Fruit fly (Drosophila melanogaster) whole organism, prepupa: Measurements from ENCODE around the gene Nt5a.
A peak's percentile ranks its signal among the peaks of the same experiment; 100 is the strongest.

Source experiments
- CG10631 ChIP-seq: fragments of 200-800 bp; sonication (Bioruptor generic); optimal IDR thresholded peaks from 2 replicates; lab custom pipeline; 2016; ENCODE audit warnings: missing biosample characterization, missing genetic modification characterization
- CG11762 ChIP-seq: fragments of 200-800 bp; sonication (Bioruptor generic); optimal IDR thresholded peaks from 3 replicates; lab custom pipeline; 2016; ENCODE audit warnings: missing biosample characterization, missing genetic modification characterization; ENCODE audit not compliant: insufficient read depth
- CG11902 ChIP-seq: fragments of 200-800 bp; sonication (Bioruptor generic); optimal IDR thresholded peaks from 3 replicates; lab custom pipeline; 2016; ENCODE audit warnings: missing biosample characterization, missing genetic modification characterization
- CG15336 ChIP-seq: fragments of 200-800 bp; sonication (Bioruptor generic); IDR thresholded peaks from 2 replicates; pipeline ENCODE4 v1.3.6; 2022; ENCODE audit warnings: missing biosample characterization, missing genetic modification characterization
- CG16779 ChIP-seq: fragments of 200-800 bp; sonication (Bioruptor generic); optimal IDR thresholded peaks from 3 replicates; lab custom pipeline; 2017; ENCODE audit warnings: missing biosample characterization, mild to moderate bottlenecking, missing genetic modification characterization
- CG3032 ChIP-seq: fragments of 200-800 bp; optimal IDR thresholded peaks from 2 replicates; lab custom pipeline; 2019; ENCODE audit warnings: missing biosample characterization, mild to moderate bottlenecking, missing genetic modification characterization, moderate library complexity
- CG31627 ChIP-seq: fragments of 200-800 bp; sonication (Bioruptor generic); optimal IDR thresholded peaks from 3 replicates; lab custom pipeline; 2016; ENCODE audit warnings: missing biosample characterization, missing genetic modification characterization
- CG32006 ChIP-seq: fragments of 200-800 bp; sonication (Bioruptor generic); optimal IDR thresholded peaks from 3 replicates; lab custom pipeline; 2017; ENCODE audit warnings: missing biosample characterization, mild to moderate bottlenecking, missing genetic modification characterization
- CG34406 ChIP-seq: fragments of 200-800 bp; sonication (Bioruptor generic); optimal IDR thresholded peaks from 3 replicates; lab custom pipeline; 2016; ENCODE audit warnings: missing biosample characterization, missing genetic modification characterization
- CG3919 ChIP-seq: fragments of 200-800 bp; sonication (Bioruptor generic); optimal IDR thresholded peaks from 3 replicates; lab custom pipeline; 2016; ENCODE audit warnings: missing biosample characterization, missing genetic modification characterization
- CG6163 ChIP-seq: fragments of 200-800 bp; sonication (Bioruptor generic); IDR thresholded peaks from 3 replicates; pipeline ENCODE4 v1.3.6; 2022; ENCODE audit warnings: missing biosample characterization, missing genetic modification characterization
- CG6276 ChIP-seq: fragments of 200-800 bp; sonication (Bioruptor generic); optimal IDR thresholded peaks from 2 replicates; lab custom pipeline; 2017; ENCODE audit warnings: missing biosample characterization, mild to moderate bottlenecking, missing genetic modification characterization
- CG6792 ChIP-seq: fragments of 200-800 bp; sonication (Bioruptor generic); optimal IDR thresholded peaks from 3 replicates; lab custom pipeline; 2016; ENCODE audit warnings: missing biosample characterization, missing genetic modification characterization
- CG6808 ChIP-seq: fragments of 200-800 bp; sonication (Bioruptor generic); optimal IDR thresholded peaks from 3 replicates; lab custom pipeline; 2017; ENCODE audit warnings: missing biosample characterization, missing genetic modification characterization, mild to moderate bottlenecking, moderate library complexity, missing genetic modification reagents
- CG6854 ChIP-seq: fragments of 200-800 bp; sonication (Bioruptor generic); optimal IDR thresholded peaks from 2 replicates; lab custom pipeline; 2017; ENCODE audit warnings: missing biosample characterization, mild to moderate bottlenecking, missing genetic modification characterization
- CG7368 ChIP-seq: fragments of 200-800 bp; sonication (Bioruptor generic); optimal IDR thresholded peaks from 3 replicates; lab custom pipeline; 2016; ENCODE audit warnings: missing biosample characterization, missing genetic modification characterization
- CG8119 ChIP-seq: fragments of 200-800 bp; sonication (Bioruptor generic); IDR thresholded peaks from 3 replicates; pipeline ENCODE4 v1.3.6; 2022; ENCODE audit warnings: missing biosample characterization, missing genetic modification characterization
- CG9139 ChIP-seq: fragments of 200-800 bp; sonication (Bioruptor generic); optimal IDR thresholded peaks from 3 replicates; lab custom pipeline; 2017; ENCODE audit warnings: missing biosample characterization, mild to moderate bottlenecking, missing genetic modification characterization
- Eip75B ChIP-seq: fragments of 200-800 bp; sonication (Bioruptor generic); optimal IDR thresholded peaks from 3 replicates; lab custom pipeline; 2016; ENCODE audit warnings: missing biosample characterization, missing genetic modification characterization
- Eip78C ChIP-seq: fragments of 200-800 bp; sonication (Bioruptor generic); peaks from one replicate; lab custom pipeline; 2016; ENCODE audit warnings: missing biosample characterization, missing genetic modification characterization
- Eip93F ChIP-seq: fragments of 200-800 bp; sonication (Bioruptor generic); optimal IDR thresholded peaks from 2 replicates; lab custom pipeline; 2016; ENCODE audit warnings: missing biosample characterization, mild to moderate bottlenecking, missing genetic modification characterization
- Ets96B ChIP-seq: fragments of 200-800 bp; optimal IDR thresholded peaks from 2 replicates; lab custom pipeline; 2019; ENCODE audit warnings: missing biosample characterization, mild to moderate bottlenecking, missing genetic modification characterization, moderate library complexity
- Hr38 ChIP-seq: sonication (Bioruptor generic); optimal IDR thresholded peaks from 2 replicates; lab custom pipeline; 2016; ENCODE audit warnings: missing biosample characterization, missing genetic modification characterization
- Hr39 ChIP-seq: fragments of 200-800 bp; sonication (Bioruptor generic); optimal IDR thresholded peaks from 2 replicates; lab custom pipeline; 2016; ENCODE audit warnings: missing biosample characterization, missing genetic modification characterization
- Lpt ChIP-seq: fragments of 200-800 bp; sonication (Bioruptor generic); optimal IDR thresholded peaks from 3 replicates; lab custom pipeline; 2016; ENCODE audit warnings: missing biosample characterization, missing genetic modification characterization
- Met ChIP-seq: fragments of 200-800 bp; sonication (Bioruptor generic); optimal IDR thresholded peaks from 3 replicates; lab custom pipeline; 2016; ENCODE audit warnings: missing biosample characterization, missing genetic modification characterization
- OdsH ChIP-seq: fragments of 200-800 bp; sonication (Bioruptor generic); optimal IDR thresholded peaks from 3 replicates; lab custom pipeline; 2016; ENCODE audit warnings: missing biosample characterization, missing genetic modification characterization
- Sox102F ChIP-seq: fragments of 200-800 bp; sonication (Bioruptor generic); optimal IDR thresholded peaks from 2 replicates; lab custom pipeline; 2016; ENCODE audit warnings: missing biosample characterization, mild to moderate bottlenecking, missing genetic modification characterization
- Sox14 ChIP-seq: fragments of 200-800 bp; sonication (Bioruptor generic); optimal IDR thresholded peaks from 3 replicates; lab custom pipeline; 2016; ENCODE audit warnings: missing biosample characterization, missing genetic modification characterization
- Sox15 ChIP-seq: fragments of 200-800 bp; sonication (Bioruptor generic); optimal IDR thresholded peaks from 3 replicates; lab custom pipeline; 2016; ENCODE audit warnings: missing biosample characterization, missing genetic modification characterization
- acj6 ChIP-seq: fragments of 200-800 bp; sonication (Bioruptor generic); optimal IDR thresholded peaks from 3 replicates; lab custom pipeline; 2016; ENCODE audit warnings: missing biosample characterization, missing genetic modification characterization
- cyc ChIP-seq: fragments of 200-800 bp; sonication (Bioruptor generic); optimal IDR thresholded peaks from 3 replicates; lab custom pipeline; 2016; ENCODE audit warnings: missing biosample characterization, missing genetic modification characterization
- dac ChIP-seq: fragments of 200-800 bp; sonication (Bioruptor generic); optimal IDR thresholded peaks from 2 replicates; lab custom pipeline; 2017; ENCODE audit warnings: missing biosample characterization, mild to moderate bottlenecking, missing genetic modification characterization
- dsx ChIP-seq: fragments of 200-800 bp; optimal IDR thresholded peaks from 3 replicates; lab custom pipeline; 2019; ENCODE audit warnings: missing biosample characterization, mild to moderate bottlenecking, missing genetic modification characterization, moderate library complexity; ENCODE audit not compliant: poor library complexity, severe bottlenecking
- eg ChIP-seq: fragments of 200-800 bp; sonication (Bioruptor generic); IDR thresholded peaks from 3 replicates; pipeline ENCODE4 v1.3.6; 2022; ENCODE audit warnings: missing biosample characterization, missing genetic modification characterization
- esn ChIP-seq: fragments of 200-800 bp; sonication (Bioruptor generic); optimal IDR thresholded peaks from 2 replicates; lab custom pipeline; 2016; ENCODE audit warnings: missing biosample characterization, mild to moderate bottlenecking, missing genetic modification characterization, moderate library complexity
- fd59A ChIP-seq: fragments of 200-800 bp; sonication (Bioruptor generic); optimal IDR thresholded peaks from 2 replicates; lab custom pipeline; 2017; ENCODE audit warnings: missing biosample characterization, mild to moderate bottlenecking, missing genetic modification characterization, missing genetic modification reagents
- fd85E ChIP-seq: fragments of 200-800 bp; sonication (Bioruptor generic); optimal IDR thresholded peaks from 3 replicates; lab custom pipeline; 2016; ENCODE audit warnings: missing biosample characterization, missing genetic modification characterization
- fkh ChIP-seq: fragments of 200-800 bp; sonication (Bioruptor generic); optimal IDR thresholded peaks from 3 replicates; lab custom pipeline; 2017; ENCODE audit warnings: missing biosample characterization, mild to moderate bottlenecking, missing genetic modification characterization, moderate library complexity
- lz ChIP-seq: fragments of 200-800 bp; sonication (Bioruptor generic); optimal IDR thresholded peaks from 3 replicates; lab custom pipeline; 2016; ENCODE audit warnings: missing biosample characterization, missing genetic modification characterization
- salr ChIP-seq, 2 experiments: fragments of 200-800 bp; sonication (Bioruptor generic); optimal IDR thresholded peaks; 3 replicates each; lab custom pipeline; 2016 to 2018; ENCODE audit warnings: missing biosample characterization in 2 of 2, missing genetic modification characterization in 2 of 2, mild to moderate bottlenecking in 1 of 2
- spab ChIP-seq: fragments of 200-800 bp; sonication (Bioruptor generic); optimal IDR thresholded peaks from 2 replicates; lab custom pipeline; 2017; ENCODE audit warnings: missing biosample characterization, mild to moderate bottlenecking, missing genetic modification characterization, missing genetic modification reagents
- svp ChIP-seq: fragments of 200-800 bp; sonication (Bioruptor generic); peaks from one replicate; lab custom pipeline; 2016; ENCODE audit warnings: missing biosample characterization, missing genetic modification characterization
- topi ChIP-seq: fragments of 200-800 bp; sonication (Bioruptor generic); optimal IDR thresholded peaks from 3 replicates; lab custom pipeline; 2016; ENCODE audit warnings: missing biosample characterization, missing genetic modification characterization
- vri ChIP-seq: fragments of 200-800 bp; sonication (Bioruptor generic); optimal IDR thresholded peaks from 3 replicates; lab custom pipeline; 2016; ENCODE audit warnings: missing biosample characterization, mild to moderate bottlenecking, missing genetic modification characterization

Gene Nt5a

dm6 chr3L:1342133-1342580 lies 34.9 kb upstream of the Nt5a start, which contains the start of gene indra (continued):
- TF ChIP-seq esn (GFP tag; lab: Kevin White, UChicago) (peak; percentile 76), lz (GFP tag; lab: Kevin White, UChicago) (peak; percentile 64), CG6276 (GFP tag; lab: Kevin White, UChicago) (no peak), Sox15 (peak; percentile 38), CG7368 (GFP tag; lab: Kevin White, UChicago) (no peak), topi (GFP tag; lab: Kevin White, UChicago) (no peak), CG11902 (peak; percentile 47), CG6808 (GFP tag; lab: Kevin White, UChicago) (no peak), Hr38 (GFP tag; lab: Kevin White, UChicago) (no peak), CG9139 (GFP tag; lab: Kevin White, UChicago) (no peak), dac (GFP tag; lab: Kevin White, UChicago) (no peak), Sox14 (GFP tag; lab: Kevin White, UChicago) (peak; percentile 66), cyc (GFP tag; lab: Kevin White, UChicago) (peak; percentile 66), Sox102F (no peak), Ets96B (peak; percentile 47), CG3919 (GFP tag; lab: Kevin White, UChicago) (no peak), salr (GFP tag; optimal IDR thresholded peaks at IDR 0.05; lab: Kevin White, UChicago) (no peak), OdsH (no peak), acj6 (GFP tag; lab: Kevin White, UChicago) (no peak), Lpt (GFP tag; lab: Kevin White, UChicago) (no peak), CG32006 (no peak)

- TF ChIP-seq fkh (GFP tag; lab: Kevin White, UChicago): peak; percentile 36
- TF ChIP-seq CG11762: no peak
- TF ChIP-seq cyc (GFP tag; lab: Kevin White, UChicago): peak; percentile 7
- no peak for TF ChIP-seq CG10631 (GFP tag; lab: Kevin White, UChicago)
- TF ChIP-seq CG15336 (GFP tag; lab: Robert Waterston, UW): peak; percentile 27; the same call in 1 of the 2 replicates
- TF ChIP-seq topi (GFP tag; lab: Kevin White, UChicago): peak; percentile 23
- peak; percentile 44; the same call in 2 of the 3 replicates for TF ChIP-seq CG6163 (GFP tag; lab: Robert Waterston, UW)
- no peak for TF ChIP-seq CG32006
- peak; percentile 92 for TF ChIP-seq svp (GFP tag; lab: Kevin White, UChicago)
- TF ChIP-seq dsx (GFP tag; lab: Kevin White, UChicago): no peak
- peak; percentile 91 for TF ChIP-seq vri
- peak; percentile 29 for TF ChIP-seq esn (GFP tag; lab: Kevin White, UChicago)
- no peak for TF ChIP-seq OdsH
- TF ChIP-seq CG6854 (GFP tag; lab: Kevin White, UChicago): no peak
- TF ChIP-seq CG31627 (GFP tag; lab: Kevin White, UChicago): peak; percentile 38
- TF ChIP-seq Hr39 (GFP tag; lab: Kevin White, UChicago): peak; percentile 14
- peak; percentile 53; the same call in 2 of the 3 replicates for TF ChIP-seq eg (GFP tag; lab: Robert Waterston, UW)
- peak; percentile 70 for TF ChIP-seq Eip93F (GFP tag; lab: Kevin White, UChicago)
- no peak for TF ChIP-seq dac (GFP tag; lab: Kevin White, UChicago)
- TF ChIP-seq Eip78C (GFP tag; lab: Kevin White, UChicago): peak; percentile 64
Observed at dm6 chr3L:1335989-1336961, 29.1 kb upstream of the Nt5a start.

- TF ChIP-seq CG6276 (GFP tag; lab: Kevin White, UChicago): no peak
- TF ChIP-seq Met: peak; percentile 64
- TF ChIP-seq CG8119 (GFP tag; lab: Robert Waterston, UW): peak; percentile 61; the same call in 1 of the 3 replicates
- no peak for TF ChIP-seq fd59A (GFP tag; lab: Kevin White, UChicago)
- no peak for TF ChIP-seq Ets96B
- TF ChIP-seq CG34406: peak; percentile 24
- no peak for TF ChIP-seq Eip93F (GFP tag; lab: Kevin White, UChicago)
- no peak for TF ChIP-seq fd85E
- peak; percentile 61 for TF ChIP-seq lz (GFP tag; lab: Kevin White, UChicago)
- peak; percentile 67 for TF ChIP-seq Sox14 (GFP tag; lab: Kevin White, UChicago)
- peak; percentile 17 for TF ChIP-seq CG6792 (GFP tag; lab: Kevin White, UChicago)
- peak; percentile 88 for TF ChIP-seq svp (GFP tag; lab: Kevin White, UChicago)
- TF ChIP-seq CG16779 (tag; lab: Kevin White, UChicago): no peak
- TF ChIP-seq salr (GFP tag; optimal IDR thresholded peaks at IDR 0.05; lab: Kevin White, UChicago): no peak
- TF ChIP-seq Hr39 (GFP tag; lab: Kevin White, UChicago): peak; percentile 65
- TF ChIP-seq dsx (GFP tag; lab: Kevin White, UChicago): no peak
- no peak for TF ChIP-seq CG3032 (tag; lab: Kevin White, UChicago)
- peak; percentile 67 for TF ChIP-seq CG32006
- peak; percentile 46 for TF ChIP-seq Eip75B (GFP tag; lab: Kevin White, UChicago)
- TF ChIP-seq spab: no peak
- TF ChIP-seq CG11902: no peak
Observed at dm6 chr3L:1335428-1335764, 28.2 kb upstream of the Nt5a start.
